Worm (Caenorhabditis elegans) whole organism, mixed stage, embryonic: Measurements from ENCODE around the gene R11F4.1.

Experiments used
- bed-3 ChIP-seq: fragments of 200-800 bp; sonication (Bioruptor generic); optimal IDR thresholded peaks from 3 replicates; lab custom pipeline; 2018; ENCODE audit warnings: mild to moderate bottlenecking, missing genetic modification characterization, moderate library complexity, missing compliant biosample characterization
- blmp-1 ChIP-seq: fragments of 150-350 bp; optimal IDR thresholded peaks from 2 replicates; lab custom pipeline; 2014; ENCODE audit warnings: missing biosample characterization, missing genetic modification characterization
- ceh-43 ChIP-seq: fragments of 200-800 bp; sonication (Bioruptor generic); optimal IDR thresholded peaks from 2 replicates; lab custom pipeline; 2018; ENCODE audit warnings: mild to moderate bottlenecking, missing genetic modification characterization, moderate library complexity, missing compliant biosample characterization
- ces-1 ChIP-seq: fragments of 150-350 bp; optimal IDR thresholded peaks from 2 replicates; lab custom pipeline; 2014; ENCODE audit warnings: missing biosample characterization, missing genetic modification reagents, missing genetic modification characterization
- drap-1 ChIP-seq: fragments of 200-800 bp; sonication (Bioruptor generic); optimal IDR thresholded peaks from 3 replicates; lab custom pipeline; 2018; ENCODE audit warnings: mild to moderate bottlenecking, missing genetic modification characterization, missing compliant biosample characterization
- elt-3 ChIP-seq: fragments of 150-350 bp; optimal IDR thresholded peaks from 2 replicates; lab custom pipeline; 2014; ENCODE audit warnings: missing biosample characterization, missing genetic modification characterization
- nhr-12 ChIP-seq: fragments of 150-350 bp; optimal IDR thresholded peaks from 2 replicates; lab custom pipeline; 2014; ENCODE audit warnings: missing biosample characterization, missing genetic modification characterization
- pha-4 ChIP-seq: fragments of 150-350 bp; optimal IDR thresholded peaks from 2 replicates; lab custom pipeline; 2018; ENCODE audit warnings: missing biosample characterization, missing genetic modification reagents, missing genetic modification characterization
- unc-62 ChIP-seq: fragments of 150-350 bp; optimal IDR thresholded peaks from 2 replicates; lab custom pipeline; 2014; ENCODE audit warnings: missing biosample characterization, missing genetic modification reagents, missing genetic modification characterization

ce11 chrII:4082754-4083153 lies 9.0 kb upstream of the R11F4.1 start, which contains the start of gene R11F4.2:
- TF ChIP-seq ces-1 (GFP tag; lab: Kevin White, UChicago) (no peak), nhr-12 (tag; lab: Kevin White, UChicago) (no peak), unc-62 (GFP tag; lab: Kevin White, UChicago) (no peak), elt-3 (no peak), blmp-1 (tag; lab: Kevin White, UChicago) (no peak), bed-3 (no peak), ceh-43 (GFP tag; lab: Kevin White, UChicago) (no peak), drap-1 (no peak), pha-4 (tag; lab: Kevin White, UChicago) (no peak)
